Worm (Caenorhabditis elegans) whole organism, early embryonic: ENCODE results near the gene sek-1.
A peak's percentile ranks its signal among the peaks of the same experiment; 100 is the strongest.

ENCODE experiments used
- B0310.2 ChIP-seq: sonication (generic microtip); optimal IDR thresholded peaks from 2 replicates; lab custom pipeline; 2016; ENCODE audit warnings: mild to moderate bottlenecking, missing genetic modification characterization, missing compliant biosample characterization
- F13C5.2 ChIP-seq: sonication (generic microtip); optimal IDR thresholded peaks from 2 replicates; lab custom pipeline; 2017; ENCODE audit warnings: mild to moderate bottlenecking, missing genetic modification characterization, inconsistent platforms, missing compliant biosample characterization
- aly-1 ChIP-seq: sonication (generic microtip); optimal IDR thresholded peaks from 2 replicates; lab custom pipeline; 2016; ENCODE audit warnings: missing genetic modification characterization, missing compliant biosample characterization
- ama-1 ChIP-seq: fragments of 150-350 bp; optimal IDR thresholded peaks from 2 replicates; lab custom pipeline; 2014
- ceh-13 ChIP-seq: fragments of 200-800 bp; sonication (Bioruptor generic); optimal IDR thresholded peaks from 2 replicates; lab custom pipeline; 2018; ENCODE audit warnings: mild to moderate bottlenecking, missing genetic modification characterization, missing compliant biosample characterization
- ceh-36 ChIP-seq: sonication (generic microtip); optimal IDR thresholded peaks from 2 replicates; lab custom pipeline; 2016; ENCODE audit warnings: missing genetic modification characterization, inconsistent platforms, missing compliant biosample characterization
- ets-7 ChIP-seq: sonication (generic microtip); optimal IDR thresholded peaks from 2 replicates; lab custom pipeline; 2016; ENCODE audit warnings: missing genotype, missing genetic modification characterization, missing compliant biosample characterization
- flt-1 ChIP-seq: fragments of 200-800 bp; sonication (Bioruptor generic); IDR thresholded peaks from 2 replicates; pipeline ENCODE4 v1.3.6; 2022; ENCODE audit warnings: missing genetic modification characterization, missing compliant biosample characterization
- hmbx-1 ChIP-seq: sonication (generic microtip); optimal IDR thresholded peaks from 2 replicates; lab custom pipeline; 2016; ENCODE audit warnings: mild to moderate bottlenecking, missing genetic modification characterization, missing compliant biosample characterization
- hmg-4 ChIP-seq: fragments of 200-800 bp; sonication (Bioruptor generic); optimal IDR thresholded peaks from 2 replicates; lab custom pipeline; 2018; ENCODE audit warnings: mild to moderate bottlenecking, missing genetic modification characterization, missing compliant biosample characterization
- hnd-1 ChIP-seq: sonication (generic microtip); optimal IDR thresholded peaks from 2 replicates; lab custom pipeline; 2016; ENCODE audit warnings: missing genetic modification characterization, missing compliant biosample characterization
- pes-1 ChIP-seq: fragments of 200-800 bp; sonication (Bioruptor generic); IDR thresholded peaks from 2 replicates; pipeline ENCODE4 v1.3.6; 2022; ENCODE audit warnings: missing genetic modification reagents, missing genetic modification characterization, missing compliant biosample characterization
- scrt-1 ChIP-seq: fragments of 200-800 bp; sonication (Bioruptor generic); IDR thresholded peaks from 2 replicates; pipeline ENCODE4 v1.3.6; 2022; ENCODE audit warnings: missing genetic modification characterization, missing compliant biosample characterization
- sea-1 ChIP-seq: fragments of 200-800 bp; sonication (Bioruptor generic); conservative IDR thresholded peaks from 2 replicates; pipeline ENCODE4 v1.3.6; 2022; ENCODE audit warnings: missing genetic modification characterization, missing compliant biosample characterization
- tbx-11 ChIP-seq: fragments of 200-800 bp; sonication (Bioruptor generic); IDR thresholded peaks from 2 replicates; pipeline ENCODE4 v1.3.6; 2022; ENCODE audit warnings: missing genetic modification characterization, missing compliant biosample characterization
- tbx-37 ChIP-seq: fragments of 200-800 bp; sonication (Bioruptor generic); conservative IDR thresholded peaks from 2 replicates; pipeline ENCODE4 v1.3.6; 2022; ENCODE audit warnings: missing genetic modification reagents, missing genetic modification characterization, missing compliant biosample characterization
- tra-4 ChIP-seq: sonication (generic microtip); optimal IDR thresholded peaks from 2 replicates; lab custom pipeline; 2017; ENCODE audit warnings: missing genetic modification characterization, missing compliant biosample characterization

sek-1 gene

ce11 chrX:7816434-7816974 lies at the start of gene sek-1, which contains the start of gene R03G5.6:
Gene sek-1, plus strand, starts transcription at chrX:7816734.
Gene R03G5.6, minus strand, starts transcription at chrX:7816924.
- no peak for TF ChIP-seq ceh-36 (tag; lab: Kevin White, UChicago)
- TF ChIP-seq hnd-1 (tag; lab: Kevin White, UChicago) = no peak

ce11 chrX:7773714-7774318 lies 42.7 kb upstream of the sek-1 start:
- TF ChIP-seq ama-1 (lab: Kevin White, UChicago) = no peak
- TF ChIP-seq pes-1 (GFP tag; lab: Robert Waterston, UW) = 0 out of 2 replicates have a peak, but pooled peaks have one; percentile 41
- no peak for TF ChIP-seq B0310.2
- no peak for TF ChIP-seq hmbx-1 (tag; lab: Kevin White, UChicago)

- TF ChIP-seq ceh-13 (GFP tag; lab: Kevin White, UChicago) = no peak
- no peak for TF ChIP-seq hmbx-1 (tag; lab: Kevin White, UChicago)
- no peak for TF ChIP-seq F13C5.2 (tag; lab: Kevin White, UChicago)
- TF ChIP-seq flt-1 (GFP tag; lab: Robert Waterston, UW) = no peak
- no peak for TF ChIP-seq scrt-1 (GFP tag; lab: Robert Waterston, UW)
- no peak for TF ChIP-seq tbx-37 (GFP tag; lab: Robert Waterston, UW)
- no peak for TF ChIP-seq ceh-36 (tag; lab: Kevin White, UChicago)
- no peak for TF ChIP-seq hnd-1 (tag; lab: Kevin White, UChicago)
- no peak for TF ChIP-seq tra-4 (tag; lab: Kevin White, UChicago)
- TF ChIP-seq aly-1 (tag; lab: Kevin White, UChicago) = no peak
- no peak for TF ChIP-seq tbx-11 (GFP tag; lab: Robert Waterston, UW)
- no peak for TF ChIP-seq hmg-4 (GFP tag; lab: Kevin White, UChicago)
Observed at ce11 chrX:7776509-7777001, 40.0 kb upstream of the sek-1 start, which contains the start of gene mec-7. Gene mec-7, minus strand, starts transcription at chrX:7776689.

ce11 chrX:7778786-7779185 lies 37.7 kb upstream of the sek-1 start:
- TF ChIP-seq ceh-13 (GFP tag; lab: Kevin White, UChicago) = no peak
- TF ChIP-seq hmbx-1 (tag; lab: Kevin White, UChicago) = no peak
- TF ChIP-seq scrt-1 (GFP tag; lab: Robert Waterston, UW) = no peak
- no peak for TF ChIP-seq hnd-1 (tag; lab: Kevin White, UChicago)
- no peak for TF ChIP-seq ama-1 (lab: Kevin White, UChicago)
- no peak for TF ChIP-seq aly-1 (tag; lab: Kevin White, UChicago)
- TF ChIP-seq B0310.2 = no peak
- no peak for TF ChIP-seq flt-1 (GFP tag; lab: Robert Waterston, UW)

ce11 chrX:7779527-7780033 lies 37.0 kb upstream of the sek-1 start, which contains the start of gene ZK154.1:
Gene ZK154.1, plus strand, starts transcription at chrX:7779577.
- TF ChIP-seq sea-1 (GFP tag; lab: Robert Waterston, UW) = no peak
- no peak for TF ChIP-seq scrt-1 (GFP tag; lab: Robert Waterston, UW)
- no peak for TF ChIP-seq pes-1 (GFP tag; lab: Robert Waterston, UW)
- no peak for TF ChIP-seq ceh-36 (tag; lab: Kevin White, UChicago)
- TF ChIP-seq hmg-4 (GFP tag; lab: Kevin White, UChicago) = no peak
- no peak for TF ChIP-seq ets-7 (tag; lab: Kevin White, UChicago)
- no peak for TF ChIP-seq B0310.2
- TF ChIP-seq flt-1 (GFP tag; lab: Robert Waterston, UW) = no peak
- TF ChIP-seq ceh-13 (GFP tag; lab: Kevin White, UChicago) = no peak
- TF ChIP-seq tbx-37 (GFP tag; lab: Robert Waterston, UW) = no peak
- TF ChIP-seq aly-1 (tag; lab: Kevin White, UChicago) = no peak
- TF ChIP-seq hnd-1 (tag; lab: Kevin White, UChicago) = no peak
- no peak for TF ChIP-seq tra-4 (tag; lab: Kevin White, UChicago)
- no peak for TF ChIP-seq F13C5.2 (tag; lab: Kevin White, UChicago)
- TF ChIP-seq tbx-11 (GFP tag; lab: Robert Waterston, UW) = no peak

ce11 chrX:7781827-7782226 lies 34.7 kb upstream of the sek-1 start:
- TF ChIP-seq tra-4 (tag; lab: Kevin White, UChicago) (no peak), F13C5.2 (tag; lab: Kevin White, UChicago) (no peak), ceh-13 (GFP tag; lab: Kevin White, UChicago) (no peak), sea-1 (GFP tag; lab: Robert Waterston, UW) (no peak), ama-1 (lab: Kevin White, UChicago) (no peak), B0310.2 (no peak), pes-1 (GFP tag; lab: Robert Waterston, UW) (no peak), ceh-36 (tag; lab: Kevin White, UChicago) (no peak), tbx-37 (GFP tag; lab: Robert Waterston, UW) (no peak), hmbx-1 (tag; lab: Kevin White, UChicago) (no peak), ets-7 (tag; lab: Kevin White, UChicago) (no peak), scrt-1 (GFP tag; lab: Robert Waterston, UW) (no peak), tbx-11 (GFP tag; lab: Robert Waterston, UW) (no peak), hmg-4 (GFP tag; lab: Kevin White, UChicago) (no peak), aly-1 (tag; lab: Kevin White, UChicago) (no peak), flt-1 (GFP tag; lab: Robert Waterston, UW) (no peak), hnd-1 (tag; lab: Kevin White, UChicago) (no peak)

- TF ChIP-seq hmg-4 (GFP tag; lab: Kevin White, UChicago) (peak; percentile 15), ceh-36 (tag; lab: Kevin White, UChicago) (no peak)
Observed at ce11 chrX:7782389-7782788, 34.1 kb upstream of the sek-1 start, which contains the start of gene ZK154.4. Gene ZK154.4, minus strand, starts transcription at chrX:7782415.
